Fruit fly (Drosophila melanogaster) whole organism, adult: ENCODE results near the gene CG3397.

Experiments used
- CG12768 ChIP-seq: fragments of 200-800 bp; sonication (Bioruptor generic); optimal IDR thresholded peaks from 2 replicates; lab custom pipeline; 2017; ENCODE audit warnings: missing biosample characterization, missing genetic modification characterization, mild to moderate bottlenecking, moderate library complexity, missing genetic modification reagents
- CG14711 ChIP-seq: fragments of 200-800 bp; sonication (Bioruptor generic); optimal IDR thresholded peaks from 2 replicates; lab custom pipeline; 2018; ENCODE audit warnings: missing biosample characterization, mild to moderate bottlenecking, missing genetic modification characterization, moderate library complexity
- CG1620 ChIP-seq: fragments of 200-800 bp; sonication (Bioruptor generic); optimal IDR thresholded peaks from 2 replicates; lab custom pipeline; 2016; ENCODE audit warnings: missing biosample characterization, missing genetic modification characterization
- CG33017 ChIP-seq: fragments of 200-800 bp; sonication (Bioruptor generic); optimal IDR thresholded peaks from 2 replicates; lab custom pipeline; 2018; ENCODE audit warnings: missing biosample characterization, mild to moderate bottlenecking, missing genetic modification characterization, moderate library complexity
- CG7045 ChIP-seq: fragments of 200-800 bp; sonication (Bioruptor generic); optimal IDR thresholded peaks from 2 replicates; lab custom pipeline; 2017; ENCODE audit warnings: missing biosample characterization, mild to moderate bottlenecking, missing genetic modification characterization
- CG7101 ChIP-seq: fragments of 200-800 bp; sonication (Bioruptor generic); optimal IDR thresholded peaks from 2 replicates; lab custom pipeline; 2018; ENCODE audit warnings: missing biosample characterization, mild to moderate bottlenecking, missing genetic modification characterization, moderate library complexity
- Mnt ChIP-seq: fragments of 200-800 bp; sonication (Bioruptor generic); optimal IDR thresholded peaks from 2 replicates; lab custom pipeline; 2016; ENCODE audit warnings: missing biosample characterization, mild to moderate bottlenecking, missing genetic modification characterization
- cic ChIP-seq: fragments of 200-800 bp; sonication (Bioruptor generic); optimal IDR thresholded peaks from 2 replicates; lab custom pipeline; 2017; ENCODE audit warnings: missing biosample characterization, mild to moderate bottlenecking, missing genetic modification characterization, moderate library complexity
- kay ChIP-seq: fragments of 200-800 bp; sonication (Bioruptor generic); peaks from one replicate; lab custom pipeline; 2016; ENCODE audit warnings: missing biosample characterization, missing genetic modification characterization, borderline replicate concordance
- ovo ChIP-seq: fragments of 200-800 bp; sonication (Bioruptor generic); optimal IDR thresholded peaks from 2 replicates; lab custom pipeline; 2016; ENCODE audit warnings: missing biosample characterization, missing genetic modification characterization
- tj ChIP-seq: fragments of 200-800 bp; sonication (Bioruptor generic); optimal IDR thresholded peaks from 3 replicates; lab custom pipeline; 2017; ENCODE audit warnings: missing biosample characterization, mild to moderate bottlenecking, missing genetic modification characterization, moderate library complexity

dm6 chr3R:11974631-11975030 is 9.7 kb downstream of the CG3397 start, which contains the start of gene Tango9:
- TF ChIP-seq tj (GFP tag; lab: Kevin White, UChicago) (peak; percentile 52), Mnt (GFP tag; lab: Kevin White, UChicago) (peak; percentile 43), CG7101 (peak; percentile 31), kay (no peak), cic (GFP tag; lab: Kevin White, UChicago) (peak; percentile 49), CG33017 (tag; lab: Kevin White, UChicago) (peak; percentile 16), CG12768 (GFP tag; lab: Kevin White, UChicago) (peak; percentile 42), CG7045 (GFP tag; lab: Kevin White, UChicago) (no peak), CG1620 (GFP tag; lab: Kevin White, UChicago) (no peak), CG14711 (peak; percentile 32), ovo (GFP tag; lab: Kevin White, UChicago) (peak; percentile 33)
